Worm (Caenorhabditis elegans) whole organism, L3 larva: ENCODE data around the gene rif-1.2.

Source experiments
- R02D3.7 ChIP-seq: fragments of 150-350 bp; optimal IDR thresholded peaks from 2 replicates; lab custom pipeline; 2014; ENCODE audit warnings: missing biosample characterization, missing genetic modification characterization
- ZK546.5 ChIP-seq: sonication (generic microtip); optimal IDR thresholded peaks from 2 replicates; lab custom pipeline; 2017; ENCODE audit warnings: missing biosample characterization, missing genetic modification characterization
- aly-2 ChIP-seq: fragments of 150-350 bp; optimal IDR thresholded peaks from 2 replicates; lab custom pipeline; 2014; ENCODE audit warnings: missing biosample characterization, missing genetic modification characterization
- ama-1 ChIP-seq: fragments of 150-350 bp; optimal IDR thresholded peaks from 2 replicates; lab custom pipeline; 2018
- ceh-28 ChIP-seq: fragments of 150-350 bp; optimal IDR thresholded peaks from 2 replicates; lab custom pipeline; 2014; ENCODE audit warnings: missing biosample characterization, missing genetic modification reagents, missing genetic modification characterization
- ceh-9 ChIP-seq: sonication (generic microtip); optimal IDR thresholded peaks from 2 replicates; lab custom pipeline; 2018; ENCODE audit warnings: missing biosample characterization, missing genetic modification characterization
- daf-12 ChIP-seq: fragments of 150-350 bp; optimal IDR thresholded peaks from 2 replicates; lab custom pipeline; 2014; ENCODE audit warnings: missing biosample characterization, missing genetic modification reagents, missing genetic modification characterization
- egl-5 ChIP-seq: fragments of 150-350 bp; optimal IDR thresholded peaks from 2 replicates; lab custom pipeline; 2017; ENCODE audit warnings: missing biosample characterization, missing genetic modification reagents, missing genetic modification characterization, inconsistent platforms
- elt-1 ChIP-seq: fragments of 150-350 bp; optimal IDR thresholded peaks from 2 replicates; lab custom pipeline; 2014; ENCODE audit warnings: missing biosample characterization, missing genetic modification characterization
- elt-3 ChIP-seq, 3 experiments: fragments of 150-350 bp in 1 of 3; sonication (generic microtip) in 2 of 3; optimal IDR thresholded peaks; 2 replicates in 2 of 3; 4 replicates in 1 of 3; lab custom pipeline; 2014 to 2017; ENCODE audit warnings: missing biosample characterization in 3 of 3, missing genetic modification characterization in 3 of 3
- fkh-10 ChIP-seq: sonication (generic microtip); optimal IDR thresholded peaks from 2 replicates; lab custom pipeline; 2017; ENCODE audit warnings: missing biosample characterization, missing genetic modification reagents, missing genetic modification characterization
- fos-1 ChIP-seq: fragments of 150-350 bp; optimal IDR thresholded peaks from 2 replicates; lab custom pipeline; 2014; ENCODE audit warnings: missing biosample characterization, missing genetic modification characterization
- hmg-11 ChIP-seq: sonication (generic microtip); optimal IDR thresholded peaks from 2 replicates; lab custom pipeline; 2016; ENCODE audit warnings: missing genetic modification characterization, missing compliant biosample characterization
- jun-1 ChIP-seq: fragments of 150-350 bp; optimal IDR thresholded peaks from 2 replicates; lab custom pipeline; 2014; ENCODE audit warnings: missing biosample characterization, missing genetic modification reagents, missing genetic modification characterization
- lin-15B ChIP-seq: fragments of 150-350 bp; optimal IDR thresholded peaks from 2 replicates; lab custom pipeline; 2014; ENCODE audit warnings: missing biosample characterization, missing genetic modification characterization
- lin-39 ChIP-seq: fragments of 150-350 bp; optimal IDR thresholded peaks from 2 replicates; lab custom pipeline; 2018; ENCODE audit warnings: missing biosample characterization, missing genetic modification reagents, missing genetic modification characterization
- mdl-1 ChIP-seq: fragments of 150-350 bp; optimal IDR thresholded peaks from 2 replicates; lab custom pipeline; 2014; ENCODE audit warnings: missing biosample characterization, missing genetic modification characterization
- mml-1 ChIP-seq: fragments of 150-350 bp; sonication (generic microtip); optimal IDR thresholded peaks from 3 replicates; lab custom pipeline; 2014; ENCODE audit warnings: missing biosample characterization, missing genetic modification characterization
- nfya-1 ChIP-seq: sonication (generic microtip); optimal IDR thresholded peaks from 2 replicates; lab custom pipeline; 2017; ENCODE audit warnings: missing genetic modification characterization, mild to moderate bottlenecking, missing compliant biosample characterization, antibody characterized with exemption, moderate library complexity; ENCODE audit not compliant: insufficient read depth
- nhr-11 ChIP-seq: fragments of 150-350 bp; optimal IDR thresholded peaks from 2 replicates; lab custom pipeline; 2014; ENCODE audit warnings: missing biosample characterization, missing genetic modification characterization
- nhr-12 ChIP-seq: fragments of 150-350 bp; optimal IDR thresholded peaks from 2 replicates; lab custom pipeline; 2014; ENCODE audit warnings: missing biosample characterization, missing genetic modification characterization
- nhr-23 ChIP-seq: fragments of 150-350 bp; optimal IDR thresholded peaks from 2 replicates; lab custom pipeline; 2014; ENCODE audit warnings: missing biosample characterization, missing genetic modification reagents, missing genetic modification characterization
- nhr-237 ChIP-seq: fragments of 150-350 bp; optimal IDR thresholded peaks from 2 replicates; lab custom pipeline; 2014; ENCODE audit warnings: missing biosample characterization, missing genetic modification characterization
- nhr-25 ChIP-seq: sonication (generic microtip); optimal IDR thresholded peaks from 2 replicates; lab custom pipeline; 2017; ENCODE audit warnings: missing biosample characterization, missing genetic modification characterization
- nhr-28 ChIP-seq: fragments of 150-350 bp; optimal IDR thresholded peaks from 2 replicates; lab custom pipeline; 2014; ENCODE audit warnings: missing biosample characterization, missing genetic modification characterization
- nhr-43 ChIP-seq: sonication (generic microtip); optimal IDR thresholded peaks from 2 replicates; lab custom pipeline; 2016; ENCODE audit warnings: mild to moderate bottlenecking, missing genetic modification characterization, missing compliant biosample characterization; ENCODE audit not compliant: poor library complexity, severe bottlenecking
- nhr-67 ChIP-seq: fragments of 150-350 bp; optimal IDR thresholded peaks from 2 replicates; lab custom pipeline; 2014; ENCODE audit warnings: missing biosample characterization, missing genetic modification characterization
- nhr-77 ChIP-seq: fragments of 150-350 bp; optimal IDR thresholded peaks from 2 replicates; lab custom pipeline; 2014; ENCODE audit warnings: missing biosample characterization, missing genetic modification characterization
- pha-4 ChIP-seq: fragments of 150-350 bp; optimal IDR thresholded peaks from 2 replicates; lab custom pipeline; 2014; ENCODE audit warnings: missing biosample characterization, missing genetic modification reagents, missing genetic modification characterization
- pqm-1 ChIP-seq: fragments of 150-350 bp; optimal IDR thresholded peaks from 2 replicates; lab custom pipeline; 2017; ENCODE audit warnings: missing biosample characterization, missing genetic modification characterization, inconsistent platforms
- sea-2 ChIP-seq: fragments of 150-350 bp; sonication (generic microtip); optimal IDR thresholded peaks from 4 replicates; lab custom pipeline; 2014; ENCODE audit warnings: missing biosample characterization, missing genetic modification reagents, missing genetic modification characterization
- skn-1 ChIP-seq: fragments of 150-350 bp; optimal IDR thresholded peaks from 2 replicates; lab custom pipeline; 2014; ENCODE audit warnings: missing biosample characterization, missing genetic modification characterization
- snpc-4 ChIP-seq: fragments of 150-350 bp; optimal IDR thresholded peaks from 2 replicates; lab custom pipeline; 2014; ENCODE audit warnings: missing biosample characterization, missing genetic modification characterization
- tbx-2 ChIP-seq: sonication (generic microtip); optimal IDR thresholded peaks from 2 replicates; lab custom pipeline; 2016; ENCODE audit warnings: mild to moderate bottlenecking, missing genetic modification characterization, missing compliant biosample characterization
- unc-39 ChIP-seq: sonication (generic microtip); optimal IDR thresholded peaks from 4 replicates; lab custom pipeline; 2017; ENCODE audit warnings: missing biosample characterization, missing genetic modification characterization
- unc-62 ChIP-seq: fragments of 150-350 bp; sonication (generic microtip); optimal IDR thresholded peaks from 4 replicates; lab custom pipeline; 2014; ENCODE audit warnings: missing biosample characterization, missing genetic modification reagents, missing genetic modification characterization
- zag-1 ChIP-seq: fragments of 150-350 bp; optimal IDR thresholded peaks from 2 replicates; lab custom pipeline; 2014; ENCODE audit warnings: missing biosample characterization, missing genetic modification characterization
- ztf-11 ChIP-seq: fragments of 150-350 bp; optimal IDR thresholded peaks from 2 replicates; lab custom pipeline; 2014; ENCODE audit warnings: missing biosample characterization, missing genetic modification characterization
- ztf-4 ChIP-seq: fragments of 150-350 bp; optimal IDR thresholded peaks from 2 replicates; lab custom pipeline; 2014; ENCODE audit warnings: missing biosample characterization, missing genetic modification characterization

rif-1.2 gene

ce11 chrX:12393786-12394308 is 22.6 kb upstream of the rif-1.2 start, which contains the start of gene F17E5.2 (continued):
- TF ChIP-seq skn-1 (peak; percentile 79), ztf-4 (tag; lab: Kevin White, UChicago) (peak; percentile 30), egl-5 (tag; lab: Kevin White, UChicago) (peak; percentile 95), zag-1 (tag; lab: Kevin White, UChicago) (no peak), ama-1 (lab: Kevin White, UChicago) (peak; percentile 46), pha-4 (peak; percentile 97), nhr-23 (tag; lab: Kevin White, UChicago) (peak; percentile 97), daf-12 (no peak), nhr-28 (tag; lab: Kevin White, UChicago) (no peak), jun-1 (tag; lab: Kevin White, UChicago) (peak; percentile 85), nhr-77 (tag; lab: Kevin White, UChicago) (peak; percentile 85), snpc-4 (tag; lab: Kevin White, UChicago) (peak; percentile 92), elt-3 (tag; optimal IDR thresholded peaks at IDR 0.05; lab: Kevin White, UChicago) (peak in 2 of 3 experiments; percentile 65 to 76), nhr-12 (tag; lab: Kevin White, UChicago) (no peak), nfya-1 (peak; percentile 92), nhr-43 (tag; lab: Kevin White, UChicago) (peak; percentile 87), hmg-11 (tag; lab: Kevin White, UChicago) (peak; percentile 96), unc-39 (tag; lab: Kevin White, UChicago) (no peak), lin-39 (tag; lab: Kevin White, UChicago) (peak; percentile 97), fkh-10 (GFP tag; lab: Kevin White, UChicago) (peak; percentile 82), mdl-1 (no peak), nhr-67 (no peak)

DNA sequence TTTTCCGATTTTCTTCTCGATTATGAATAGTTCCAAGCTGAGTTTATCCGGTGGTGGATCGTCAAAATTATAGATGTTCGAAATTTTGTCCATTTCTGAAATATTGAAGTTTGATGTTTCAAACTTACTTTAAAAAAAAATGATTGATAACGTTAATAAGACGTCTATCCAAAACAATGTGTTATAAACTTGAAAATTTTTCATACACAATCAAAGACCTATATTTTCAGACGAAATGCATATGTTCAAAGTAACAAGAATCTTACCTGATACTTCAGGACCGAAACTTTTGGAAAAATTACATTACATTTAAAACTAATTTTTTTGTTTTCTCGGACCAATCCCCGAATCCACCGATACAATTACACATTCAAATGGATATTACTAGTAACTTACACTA is 20.2 kb upstream of the rif-1.2 start, which contains the start of gene nekl-3:
TSS of gene nekl-3 (minus strand) at position 101 of the 400 bp plus-strand sequence.
- TF ChIP-seq pqm-1 (tag; lab: Kevin White, UChicago) (no peak), ztf-11 (tag; lab: Kevin White, UChicago) (no peak), ZK546.5 (tag; lab: Kevin White, UChicago) (no peak), nhr-11 (no peak), sea-2 (GFP tag; lab: Kevin White, UChicago) (no peak), lin-15B (tag; lab: Kevin White, UChicago) (no peak), mdl-1 (no peak), ceh-9 (tag; lab: Kevin White, UChicago) (no peak), elt-1 (no peak), nhr-77 (tag; lab: Kevin White, UChicago) (no peak), nhr-25 (tag; lab: Kevin White, UChicago) (no peak)

DNA sequence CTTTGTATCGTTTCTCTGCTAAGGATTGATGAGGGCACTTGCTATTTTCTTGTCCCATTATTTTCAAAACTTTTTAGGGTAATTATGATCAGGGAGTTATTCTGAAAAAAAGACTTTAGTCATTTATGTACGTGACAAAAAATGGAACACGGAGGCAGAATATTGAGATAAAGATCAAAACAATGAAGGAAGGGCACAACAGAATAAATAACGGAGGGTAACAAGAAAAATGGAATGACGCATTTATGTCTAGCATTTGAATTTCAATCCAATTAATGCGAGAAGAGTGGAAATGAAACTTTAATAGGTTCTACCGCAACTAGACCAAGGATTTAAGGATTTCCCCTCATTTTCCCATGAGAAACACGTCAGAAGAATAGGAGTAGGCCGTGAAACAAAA is 7.1 kb upstream of the rif-1.2 start, which contains the start of gene glb-13:
TSS of gene glb-13 (minus strand) at position 101 of the 400 bp plus-strand sequence.
- TF ChIP-seq elt-1: no peak
- no peak for TF ChIP-seq ama-1 (lab: Kevin White, UChicago)
- TF ChIP-seq nhr-237 (tag; lab: Kevin White, UChicago): no peak
- TF ChIP-seq nhr-25 (tag; lab: Kevin White, UChicago): no peak
- TF ChIP-seq R02D3.7: no peak
- no peak for TF ChIP-seq unc-62 (GFP tag; lab: Kevin White, UChicago)
- TF ChIP-seq nhr-23 (tag; lab: Kevin White, UChicago): no peak
- TF ChIP-seq, all 47 proteins: peak for 0

- TF ChIP-seq fos-1 (tag; lab: Kevin White, UChicago): no peak
- no peak for TF ChIP-seq fkh-10 (GFP tag; lab: Kevin White, UChicago)
- no peak for TF ChIP-seq ceh-28 (tag; lab: Kevin White, UChicago)
- no peak for TF ChIP-seq elt-3 (tag; optimal IDR thresholded peaks at IDR 0.05; lab: Kevin White, UChicago)
- no peak for TF ChIP-seq lin-39 (tag; lab: Kevin White, UChicago)
- no peak for TF ChIP-seq nhr-12 (tag; lab: Kevin White, UChicago)
- TF ChIP-seq tbx-2 (tag; lab: Kevin White, UChicago): no peak
- no peak for TF ChIP-seq zag-1 (tag; lab: Kevin White, UChicago)
- TF ChIP-seq aly-2 (tag; lab: Kevin White, UChicago): no peak
- no peak for TF ChIP-seq pha-4
- TF ChIP-seq mml-1: no peak
- TF ChIP-seq ceh-9 (tag; lab: Kevin White, UChicago): no peak
- TF ChIP-seq snpc-4 (tag; lab: Kevin White, UChicago): no peak
These were observed 4.6 kb upstream of the rif-1.2 start for ce11 chrX:12375783-12376182.
